Worm (Caenorhabditis elegans) whole organism, L1 larva: ENCODE data around the gene srt-73.

Experiments
- C16A3.4 ChIP-seq: fragments of 150-350 bp; optimal IDR thresholded peaks from 2 replicates; lab custom pipeline; 2014; ENCODE audit warnings: missing biosample characterization, missing genetic modification characterization
- C34B4.2 ChIP-seq: sonication (generic microtip); optimal IDR thresholded peaks from 2 replicates; lab custom pipeline; 2017; ENCODE audit warnings: mild to moderate bottlenecking, missing genetic modification characterization, missing compliant biosample characterization
- ama-1 ChIP-seq: fragments of 150-350 bp; optimal IDR thresholded peaks from 2 replicates; lab custom pipeline; 2014
- blmp-1 ChIP-seq: fragments of 150-350 bp; optimal IDR thresholded peaks from 2 replicates; lab custom pipeline; 2014; ENCODE audit warnings: missing biosample characterization, missing genetic modification characterization
- ceh-63 ChIP-seq: fragments of 200-800 bp; sonication (Bioruptor generic); optimal IDR thresholded peaks from 2 replicates; lab custom pipeline; 2018; ENCODE audit warnings: mild to moderate bottlenecking, missing genetic modification characterization, missing compliant biosample characterization
- ceh-8 ChIP-seq: fragments of 200-800 bp; sonication (Bioruptor generic); optimal IDR thresholded peaks from 2 replicates; lab custom pipeline; 2018; ENCODE audit warnings: mild to moderate bottlenecking, missing genetic modification characterization, moderate library complexity, missing compliant biosample characterization
- ceh-88 ChIP-seq: fragments of 200-800 bp; sonication (Bioruptor generic); IDR thresholded peaks from 2 replicates; pipeline ENCODE4 v1.3.6; 2022; ENCODE audit warnings: missing genetic modification characterization, missing compliant biosample characterization
- ceh-90 ChIP-seq: sonication (generic microtip); optimal IDR thresholded peaks from 2 replicates; lab custom pipeline; 2016; ENCODE audit warnings: missing genetic modification characterization, missing compliant biosample characterization
- ces-1 ChIP-seq: fragments of 150-350 bp; optimal IDR thresholded peaks from 2 replicates; lab custom pipeline; 2014; ENCODE audit warnings: missing biosample characterization, missing genetic modification reagents, missing genetic modification characterization
- efl-1 ChIP-seq, 4 experiments: fragments of 150-350 bp; optimal IDR thresholded peaks in 3 of 4; peaks in 1 of 4; 1 replicate in 1 of 4; 2 replicates in 3 of 4; lab custom pipeline; 2014; ENCODE audit warnings: missing biosample characterization in 2 of 4, missing genetic modification characterization in 2 of 4, missing genetic modification reagents in 2 of 4
- egl-27 ChIP-seq, 2 experiments: fragments of 150-350 bp in 1 of 2; sonication (generic microtip); optimal IDR thresholded peaks; 3 replicates each; lab custom pipeline; 2017 to 2018; ENCODE audit warnings: missing biosample characterization in 2 of 2, missing genetic modification characterization in 2 of 2, missing genetic modification reagents in 2 of 2
- elt-2 ChIP-seq: sonication (generic microtip); optimal IDR thresholded peaks from 2 replicates; lab custom pipeline; 2016; ENCODE audit warnings: missing genetic modification characterization, mild to moderate bottlenecking, inconsistent platforms, missing compliant biosample characterization, missing genetic modification reagents
- fkh-10 ChIP-seq: sonication (generic microtip); optimal IDR thresholded peaks from 2 replicates; lab custom pipeline; 2017; ENCODE audit warnings: missing biosample characterization, missing genetic modification reagents, missing genetic modification characterization
- grh-1 ChIP-seq: fragments of 200-800 bp; sonication (Bioruptor generic); IDR thresholded peaks from 2 replicates; pipeline ENCODE4 v1.3.6; 2022; ENCODE audit warnings: missing genetic modification reagents, missing genetic modification characterization, missing compliant biosample characterization
- hlh-17 ChIP-seq: fragments of 200-800 bp; sonication (Bioruptor generic); optimal IDR thresholded peaks from 2 replicates; lab custom pipeline; 2018; ENCODE audit warnings: missing genetic modification characterization, mild to moderate bottlenecking, missing compliant biosample characterization, moderate library complexity, borderline replicate concordance
- hlh-4 ChIP-seq: sonication (generic microtip); optimal IDR thresholded peaks from 2 replicates; lab custom pipeline; 2016; ENCODE audit warnings: mild to moderate bottlenecking, missing genetic modification characterization, missing compliant biosample characterization
- hpl-2 ChIP-seq: fragments of 150-350 bp; optimal IDR thresholded peaks from 2 replicates; lab custom pipeline; 2014; ENCODE audit warnings: missing biosample characterization, missing genetic modification reagents, missing genetic modification characterization
- irx-1 ChIP-seq: sonication (generic microtip); optimal IDR thresholded peaks from 2 replicates; lab custom pipeline; 2016; ENCODE audit warnings: missing genetic modification characterization, missing compliant biosample characterization
- isw-1 ChIP-seq: fragments of 200-800 bp; sonication (Bioruptor generic); IDR thresholded peaks from 2 replicates; pipeline ENCODE4 v1.3.6; 2022; ENCODE audit warnings: missing genetic modification characterization, missing compliant biosample characterization
- jun-1 ChIP-seq: fragments of 150-350 bp; optimal IDR thresholded peaks from 2 replicates; lab custom pipeline; 2014; ENCODE audit warnings: missing biosample characterization, missing genetic modification reagents, missing genetic modification characterization
- lin-15B ChIP-seq: fragments of 150-350 bp; sonication (generic microtip); optimal IDR thresholded peaks from 3 replicates; lab custom pipeline; 2014; ENCODE audit warnings: missing biosample characterization, missing genetic modification characterization
- lin-35 ChIP-seq, 2 experiments: fragments of 150-350 bp; optimal IDR thresholded peaks; 2 replicates each; lab custom pipeline; 2014; ENCODE audit warnings: missing biosample characterization in 2 of 2, missing genetic modification characterization in 2 of 2, missing genetic modification reagents in 2 of 2
- lin-39 ChIP-seq: fragments of 150-350 bp; optimal IDR thresholded peaks from 2 replicates; lab custom pipeline; 2014; ENCODE audit warnings: missing biosample characterization, missing genetic modification reagents, missing genetic modification characterization
- lsy-2 ChIP-seq, 2 experiments: fragments of 150-350 bp; optimal IDR thresholded peaks; 2 replicates each; lab custom pipeline; 2014; ENCODE audit warnings: missing biosample characterization in 2 of 2, missing genetic modification characterization in 2 of 2
- mab-9 ChIP-seq: fragments of 200-800 bp; sonication (Bioruptor generic); IDR thresholded peaks from 2 replicates; pipeline ENCODE4 v1.3.6; 2022; ENCODE audit warnings: missing genetic modification reagents, missing genetic modification characterization, missing compliant biosample characterization
- mep-1 ChIP-seq: fragments of 150-350 bp; optimal IDR thresholded peaks from 2 replicates; lab custom pipeline; 2014; ENCODE audit warnings: missing biosample characterization, missing genetic modification characterization
- nhr-12 ChIP-seq: sonication (generic microtip); optimal IDR thresholded peaks from 2 replicates; lab custom pipeline; 2017; ENCODE audit warnings: missing biosample characterization, missing genetic modification characterization
- nhr-19 ChIP-seq: fragments of 200-800 bp; sonication (Bioruptor generic); conservative IDR thresholded peaks from 2 replicates; pipeline ENCODE4 v1.3.6; 2022; ENCODE audit warnings: missing genetic modification characterization, missing compliant biosample characterization
- nhr-237 ChIP-seq: fragments of 150-350 bp; optimal IDR thresholded peaks from 2 replicates; lab custom pipeline; 2014; ENCODE audit warnings: missing biosample characterization, missing genetic modification characterization
- nhr-28 ChIP-seq: fragments of 150-350 bp; optimal IDR thresholded peaks from 2 replicates; lab custom pipeline; 2014; ENCODE audit warnings: missing biosample characterization, missing genetic modification characterization
- nhr-47 ChIP-seq: sonication (generic microtip); optimal IDR thresholded peaks from 2 replicates; lab custom pipeline; 2016; ENCODE audit warnings: mild to moderate bottlenecking, missing genetic modification characterization, moderate library complexity, missing compliant biosample characterization
- nhr-71 ChIP-seq: sonication (generic microtip); optimal IDR thresholded peaks from 2 replicates; lab custom pipeline; 2016; ENCODE audit warnings: mild to moderate bottlenecking, missing genetic modification characterization, moderate library complexity, missing compliant biosample characterization
- nhr-76 ChIP-seq: sonication (generic microtip); optimal IDR thresholded peaks from 2 replicates; lab custom pipeline; 2017; ENCODE audit warnings: missing biosample characterization, missing genetic modification characterization
- nhr-85 ChIP-seq: sonication (generic microtip); peaks from one replicate; lab custom pipeline; 2016; ENCODE audit warnings: missing genetic modification characterization, inconsistent platforms, missing compliant biosample characterization
- nhr-90 ChIP-seq: sonication (generic microtip); optimal IDR thresholded peaks from 2 replicates; lab custom pipeline; 2016; ENCODE audit warnings: mild to moderate bottlenecking, missing genetic modification characterization, missing compliant biosample characterization; ENCODE audit not compliant: poor library complexity
- pqm-1 ChIP-seq: sonication (generic microtip); optimal IDR thresholded peaks from 3 replicates; lab custom pipeline; 2017; ENCODE audit warnings: missing biosample characterization, missing genetic modification characterization
- rnt-1 ChIP-seq: sonication (generic microtip); optimal IDR thresholded peaks from 2 replicates; lab custom pipeline; 2016; ENCODE audit warnings: mild to moderate bottlenecking, missing genetic modification characterization, moderate library complexity, missing compliant biosample characterization
- skn-1 ChIP-seq: fragments of 150-350 bp; optimal IDR thresholded peaks from 2 replicates; lab custom pipeline; 2014; ENCODE audit warnings: missing biosample characterization, missing genetic modification characterization
- snu-23 ChIP-seq: sonication (generic microtip); optimal IDR thresholded peaks from 2 replicates; lab custom pipeline; 2016; ENCODE audit warnings: missing genetic modification characterization, missing compliant biosample characterization
- sptf-1 ChIP-seq: fragments of 150-350 bp; optimal IDR thresholded peaks from 2 replicates; lab custom pipeline; 2014; ENCODE audit warnings: missing biosample characterization, missing genetic modification characterization
- unc-30 ChIP-seq: sonication (generic microtip); optimal IDR thresholded peaks from 2 replicates; lab custom pipeline; 2017; ENCODE audit warnings: missing biosample characterization, missing genetic modification characterization
- xbp-1 ChIP-seq: sonication (generic microtip); optimal IDR thresholded peaks from 2 replicates; lab custom pipeline; 2016; ENCODE audit warnings: missing genetic modification characterization, missing compliant biosample characterization
- ztf-4 ChIP-seq: fragments of 150-350 bp; optimal IDR thresholded peaks from 2 replicates; lab custom pipeline; 2014; ENCODE audit warnings: missing biosample characterization, missing genetic modification characterization

The srt-73 gene

ce11 chrIV:7923982-7924480 is 44.9 kb downstream of the srt-73 start, which contains the start of the genes xpo-3 and C49H3.3 (continued):
- TF ChIP-seq hlh-17 (GFP tag; lab: Kevin White, UChicago): no peak
- no peak for TF ChIP-seq ama-1 (lab: Kevin White, UChicago)
- TF ChIP-seq jun-1 (tag; lab: Kevin White, UChicago): no peak
- no peak for TF ChIP-seq nhr-237
- no peak for TF ChIP-seq C34B4.2 (tag; lab: Kevin White, UChicago)
- TF ChIP-seq ceh-63 (GFP tag; lab: Kevin White, UChicago): no peak
- no peak for TF ChIP-seq egl-27 (tag; optimal IDR thresholded peaks at IDR 0.05; lab: Kevin White, UChicago)
- no peak for TF ChIP-seq isw-1 (GFP tag; lab: Robert Waterston, UW)
- TF ChIP-seq mab-9 (GFP tag; lab: Robert Waterston, UW): no peak
- TF ChIP-seq elt-2 (tag; lab: Kevin White, UChicago): no peak
- TF ChIP-seq nhr-71 (tag; lab: Kevin White, UChicago): peak; percentile 38
- no peak for TF ChIP-seq ceh-88 (GFP tag; lab: Robert Waterston, UW)
- no peak for TF ChIP-seq unc-30 (tag; lab: Kevin White, UChicago)
- TF ChIP-seq hlh-4: no peak
- peak; percentile 63 for TF ChIP-seq mep-1 (tag; lab: Kevin White, UChicago)
- no peak for TF ChIP-seq nhr-28 (tag; lab: Kevin White, UChicago)
- peak; percentile 13 for TF ChIP-seq fkh-10 (GFP tag; lab: Kevin White, UChicago)
- TF ChIP-seq nhr-90 (tag; lab: Kevin White, UChicago): no peak
- TF ChIP-seq ztf-4: no peak
- TF ChIP-seq snu-23 (GFP tag; lab: Kevin White, UChicago): peak; percentile 34
- TF ChIP-seq nhr-76 (tag; lab: Kevin White, UChicago): no peak
- no peak for TF ChIP-seq ceh-90 (tag; lab: Kevin White, UChicago)
- peak; percentile 47 to 70 for TF ChIP-seq lsy-2 (tag; optimal IDR thresholded peaks at IDR 0.05; lab: Kevin White, UChicago)
- peak; percentile 42 for TF ChIP-seq nhr-47 (tag; lab: Kevin White, UChicago)
- TF ChIP-seq efl-1 (optimal IDR thresholded peaks at IDR 0.05; lab: Kevin White, UChicago): peak; percentile 51 to 58
- TF ChIP-seq efl-1 (GFP tag; optimal IDR thresholded peaks at IDR 0.05 in 1 of 2; lab: Kevin White, UChicago): peak in 1 of 2 experiments; percentile 48
- TF ChIP-seq lin-39 (tag; lab: Kevin White, UChicago): no peak
- TF ChIP-seq ceh-8 (GFP tag; lab: Kevin White, UChicago): no peak
- TF ChIP-seq irx-1 (tag; lab: Kevin White, UChicago): no peak
- no peak for TF ChIP-seq sptf-1 (tag; lab: Kevin White, UChicago)
- TF ChIP-seq rnt-1 (tag; lab: Kevin White, UChicago): no peak
- TF ChIP-seq pqm-1 (tag; lab: Kevin White, UChicago): no peak

ce11 chrIV:7924975-7925828 is 46.1 kb downstream of the srt-73 start:
- peak; percentile 3 to 28 for TF ChIP-seq lsy-2 (tag; optimal IDR thresholded peaks at IDR 0.05; lab: Kevin White, UChicago)
- TF ChIP-seq ces-1 (GFP tag; lab: Kevin White, UChicago): no peak
- TF ChIP-seq isw-1 (GFP tag; lab: Robert Waterston, UW): no peak
- TF ChIP-seq nhr-85: peak; percentile 59
- TF ChIP-seq nhr-71 (tag; lab: Kevin White, UChicago): peak; percentile 16
- TF ChIP-seq efl-1 (optimal IDR thresholded peaks at IDR 0.05; lab: Kevin White, UChicago): no peak
- peak in 1 of 2 experiments; percentile 84 for TF ChIP-seq efl-1 (GFP tag; optimal IDR thresholded peaks at IDR 0.05 in 1 of 2; lab: Kevin White, UChicago)

- no peak for TF ChIP-seq hpl-2 (GFP tag; lab: Kevin White, UChicago)
- peak; percentile 31 for TF ChIP-seq nhr-71 (tag; lab: Kevin White, UChicago)
- TF ChIP-seq nhr-12 (tag; lab: Kevin White, UChicago): no peak
- peak; percentile 33 for TF ChIP-seq mep-1 (tag; lab: Kevin White, UChicago)
- no peak for TF ChIP-seq grh-1
- TF ChIP-seq lin-35 (GFP tag; optimal IDR thresholded peaks at IDR 0.05; lab: Kevin White, UChicago): peak; percentile 35 to 57
- no peak for TF ChIP-seq fkh-10 (GFP tag; lab: Kevin White, UChicago)
- TF ChIP-seq rnt-1 (tag; lab: Kevin White, UChicago): peak; percentile 34
- TF ChIP-seq skn-1 (tag; lab: Kevin White, UChicago): peak; percentile 39
- peak; percentile 8 for TF ChIP-seq nhr-47 (tag; lab: Kevin White, UChicago)
- TF ChIP-seq lin-39 (tag; lab: Kevin White, UChicago): peak; percentile 3
- no peak for TF ChIP-seq lin-15B
- TF ChIP-seq xbp-1 (tag; lab: Kevin White, UChicago): peak; percentile 15
- TF ChIP-seq lsy-2 (tag; optimal IDR thresholded peaks at IDR 0.05; lab: Kevin White, UChicago): peak; percentile 31 to 71
- TF ChIP-seq C16A3.4 (tag; lab: Kevin White, UChicago): peak; percentile 33
- peak; percentile 48 for TF ChIP-seq blmp-1
- TF ChIP-seq nhr-19: 0 out of 2 replicates have a peak, but pooled peaks have one; percentile 3
- no peak for TF ChIP-seq ceh-90 (tag; lab: Kevin White, UChicago)
These were observed 47.2 kb downstream of the srt-73 start, which contains the start of gene rps-2 for ce11 chrIV:7926102-7926840. rps-2 (minus strand) TSS chrIV:7926391.
